Fruit fly (Drosophila melanogaster) whole organism, embryonic: ENCODE measurements around the gene CG12698.

Experiments used
- CG10147 ChIP-seq: fragments of 200-800 bp; sonication (Bioruptor generic); optimal IDR thresholded peaks from 2 replicates; lab custom pipeline; 2019; ENCODE audit warnings: missing biosample characterization, mild to moderate bottlenecking, missing genetic modification characterization, moderate library complexity
- CG10267 ChIP-seq: fragments of 200-800 bp; sonication (Bioruptor generic); optimal IDR thresholded peaks from 2 replicates; lab custom pipeline; 2018; ENCODE audit warnings: missing biosample characterization, mild to moderate bottlenecking, missing genetic modification characterization, moderate library complexity
- CG10431 ChIP-seq: fragments of 200-800 bp; sonication (Bioruptor generic); optimal IDR thresholded peaks from 3 replicates; lab custom pipeline; 2018; ENCODE audit warnings: missing biosample characterization, mild to moderate bottlenecking, missing genetic modification characterization
- CG10543 ChIP-seq: fragments of 200-800 bp; sonication (Bioruptor generic); optimal IDR thresholded peaks from 3 replicates; lab custom pipeline; 2017; ENCODE audit warnings: missing biosample characterization, mild to moderate bottlenecking, missing genetic modification characterization, moderate library complexity
- CG11504 ChIP-seq: fragments of 200-800 bp; sonication (Bioruptor generic); optimal IDR thresholded peaks from 3 replicates; lab custom pipeline; 2019; ENCODE audit warnings: missing biosample characterization, mild to moderate bottlenecking, missing genetic modification characterization, moderate library complexity
- CG11695 ChIP-seq: fragments of 200-800 bp; sonication (Bioruptor generic); IDR thresholded peaks from 3 replicates; pipeline ENCODE4 v1.3.6; 2022; ENCODE audit warnings: missing biosample characterization, missing genetic modification characterization
- CG12744 ChIP-seq: fragments of 200-800 bp; sonication (Bioruptor generic); optimal IDR thresholded peaks from 2 replicates; lab custom pipeline; 2016; ENCODE audit warnings: missing biosample characterization, missing genetic modification characterization
- CG13424 ChIP-seq: fragments of 200-800 bp; sonication (Bioruptor generic); optimal IDR thresholded peaks from 2 replicates; lab custom pipeline; 2019; ENCODE audit warnings: missing biosample characterization, mild to moderate bottlenecking, missing genetic modification characterization, moderate library complexity
- CG14050 ChIP-seq: fragments of 200-800 bp; sonication (Bioruptor generic); IDR thresholded peaks from 3 replicates; pipeline ENCODE4 v1.3.6; 2022; ENCODE audit warnings: missing biosample characterization, missing genetic modification characterization
- CG17802 ChIP-seq: fragments of 200-800 bp; sonication (Bioruptor generic); optimal IDR thresholded peaks from 2 replicates; lab custom pipeline; 2018; ENCODE audit warnings: missing biosample characterization, mild to moderate bottlenecking, missing genetic modification characterization, moderate library complexity
- CG1832 ChIP-seq: fragments of 200-800 bp; sonication (Bioruptor generic); optimal IDR thresholded peaks from 2 replicates; lab custom pipeline; 2017; ENCODE audit warnings: missing biosample characterization, mild to moderate bottlenecking, missing genetic modification characterization, inconsistent platforms
- CG18476 ChIP-seq: fragments of 200-800 bp; sonication (Bioruptor generic); optimal IDR thresholded peaks from 2 replicates; lab custom pipeline; 2016; ENCODE audit warnings: missing biosample characterization, mild to moderate bottlenecking, missing genetic modification characterization
- CG18599 ChIP-seq: fragments of 200-800 bp; sonication (Bioruptor generic); optimal IDR thresholded peaks from 3 replicates; lab custom pipeline; 2017; ENCODE audit warnings: missing biosample characterization, missing genetic modification characterization, mild to moderate bottlenecking, moderate library complexity, missing genetic modification reagents
- CG2712 ChIP-seq: fragments of 200-800 bp; optimal IDR thresholded peaks from 3 replicates; lab custom pipeline; 2019; ENCODE audit warnings: missing biosample characterization, mild to moderate bottlenecking, missing genetic modification characterization, moderate library complexity
- CG34376 ChIP-seq: fragments of 200-800 bp; sonication (Bioruptor generic); optimal IDR thresholded peaks from 2 replicates; lab custom pipeline; 2018; ENCODE audit warnings: missing biosample characterization, mild to moderate bottlenecking, missing genetic modification characterization
- CG4424 ChIP-seq: fragments of 200-800 bp; sonication (Bioruptor generic); optimal IDR thresholded peaks from 3 replicates; lab custom pipeline; 2016; ENCODE audit warnings: missing biosample characterization, missing genetic modification characterization
- CG6175 ChIP-seq: fragments of 200-800 bp; sonication (Bioruptor generic); IDR thresholded peaks from 3 replicates; pipeline ENCODE4 v1.3.6; 2022; ENCODE audit warnings: missing biosample characterization, missing genetic modification characterization
- CG6654 ChIP-seq: fragments of 200-800 bp; sonication (Bioruptor generic); optimal IDR thresholded peaks from 2 replicates; lab custom pipeline; 2017; ENCODE audit warnings: missing biosample characterization, mild to moderate bottlenecking, missing genetic modification characterization
- CG6689 ChIP-seq: fragments of 200-800 bp; sonication (Bioruptor generic); IDR thresholded peaks from 2 replicates; pipeline ENCODE4 v1.3.6; 2022; ENCODE audit warnings: missing biosample characterization, missing genetic modification characterization
- CG6854 ChIP-seq: fragments of 200-800 bp; sonication (Bioruptor generic); optimal IDR thresholded peaks from 3 replicates; lab custom pipeline; 2017; ENCODE audit warnings: missing biosample characterization, mild to moderate bottlenecking, missing genetic modification characterization
- CG7963 ChIP-seq: fragments of 200-800 bp; sonication (Bioruptor generic); IDR thresholded peaks from 3 replicates; pipeline ENCODE4 v1.3.6; 2022; ENCODE audit warnings: missing biosample characterization, missing genetic modification characterization; ENCODE audit not compliant: partially characterized antibody
- CG8944 ChIP-seq: fragments of 200-800 bp; sonication (Bioruptor generic); optimal IDR thresholded peaks from 3 replicates; lab custom pipeline; 2016; ENCODE audit warnings: missing biosample characterization, missing genetic modification characterization
- CG9727 ChIP-seq: fragments of 200-800 bp; sonication (Bioruptor generic); optimal IDR thresholded peaks from 3 replicates; lab custom pipeline; 2017; ENCODE audit warnings: missing biosample characterization, mild to moderate bottlenecking, missing genetic modification characterization
- D19A ChIP-seq: fragments of 200-800 bp; optimal IDR thresholded peaks from 3 replicates; lab custom pipeline; 2019; ENCODE audit warnings: missing biosample characterization, mild to moderate bottlenecking, missing genetic modification characterization, moderate library complexity
- Dad ChIP-seq: fragments of 200-800 bp; sonication (Bioruptor generic); optimal IDR thresholded peaks from 3 replicates; lab custom pipeline; 2016; ENCODE audit warnings: missing biosample characterization, missing genetic modification characterization
- Dek ChIP-seq: fragments of 200-800 bp; sonication (Bioruptor generic); optimal IDR thresholded peaks from 3 replicates; lab custom pipeline; 2019; ENCODE audit warnings: missing biosample characterization, mild to moderate bottlenecking, missing genetic modification characterization, moderate library complexity
- ERR ChIP-seq: fragments of 200-800 bp; sonication (Bioruptor generic); optimal IDR thresholded peaks from 2 replicates; lab custom pipeline; 2016; ENCODE audit warnings: missing biosample characterization, missing genetic modification characterization
- HLH4C ChIP-seq: fragments of 200-800 bp; sonication (Bioruptor generic); IDR thresholded peaks from 3 replicates; pipeline ENCODE4 v1.3.6; 2022; ENCODE audit warnings: missing biosample characterization, missing genetic modification characterization; ENCODE audit not compliant: partially characterized antibody
- HLH54F ChIP-seq: fragments of 200-800 bp; sonication (Bioruptor generic); optimal IDR thresholded peaks from 3 replicates; lab custom pipeline; 2016; ENCODE audit warnings: missing biosample characterization, missing genetic modification characterization
- Mes4 ChIP-seq: fragments of 200-800 bp; sonication (Bioruptor generic); optimal IDR thresholded peaks from 2 replicates; lab custom pipeline; 2016; ENCODE audit warnings: missing biosample characterization, missing genetic modification characterization
- Mrtf ChIP-seq: fragments of 200-800 bp; sonication (Bioruptor generic); IDR thresholded peaks from 3 replicates; pipeline ENCODE4 v1.3.6; 2022; ENCODE audit warnings: missing biosample characterization, missing genetic modification characterization
- Poxn ChIP-seq: fragments of 200-800 bp; sonication (Bioruptor generic); IDR thresholded peaks from 2 replicates; pipeline ENCODE4 v1.3.6; 2022; ENCODE audit warnings: missing biosample characterization, missing genetic modification characterization
- Usf ChIP-seq: fragments of 200-800 bp; sonication (Bioruptor generic); optimal IDR thresholded peaks from 2 replicates; lab custom pipeline; 2017; ENCODE audit warnings: missing genotype, missing biosample characterization, missing genetic modification characterization
- bab2 ChIP-seq: fragments of 200-800 bp; sonication (Bioruptor generic); optimal IDR thresholded peaks from 2 replicates; lab custom pipeline; 2016; ENCODE audit warnings: missing biosample characterization, missing genetic modification characterization
- bcd ChIP-seq: fragments of 200-800 bp; sonication (Bioruptor generic); optimal IDR thresholded peaks from 2 replicates; lab custom pipeline; 2017; ENCODE audit warnings: missing biosample characterization, mild to moderate bottlenecking, missing genetic modification characterization
- cg ChIP-seq: fragments of 200-800 bp; sonication (Bioruptor generic); optimal IDR thresholded peaks from 3 replicates; lab custom pipeline; 2019; ENCODE audit warnings: missing biosample characterization, mild to moderate bottlenecking, missing genetic modification characterization, moderate library complexity
- corto ChIP-seq: fragments of 200-800 bp; sonication (Bioruptor generic); optimal IDR thresholded peaks from 2 replicates; lab custom pipeline; 2016; ENCODE audit warnings: missing biosample characterization, mild to moderate bottlenecking, missing genetic modification characterization, moderate library complexity
- dan ChIP-seq: fragments of 200-800 bp; sonication (Bioruptor generic); IDR thresholded peaks from 2 replicates; pipeline ENCODE4 v1.3.6; 2022; ENCODE audit warnings: missing biosample characterization, missing genetic modification characterization
- dimm ChIP-seq: fragments of 200-800 bp; sonication (Bioruptor generic); IDR thresholded peaks from 2 replicates; pipeline ENCODE4 v1.3.6; 2022; ENCODE audit warnings: missing biosample characterization, missing genetic modification characterization
- ems ChIP-seq: fragments of 200-800 bp; sonication (Bioruptor generic); optimal IDR thresholded peaks from 3 replicates; lab custom pipeline; 2016; ENCODE audit warnings: missing biosample characterization, missing genetic modification characterization
- esg ChIP-seq: fragments of 200-800 bp; sonication (Bioruptor generic); conservative IDR thresholded peaks from 2 replicates; pipeline ENCODE4 v1.3.6; 2022; ENCODE audit warnings: missing biosample characterization, missing genetic modification characterization
- gcm2 ChIP-seq: fragments of 200-800 bp; sonication (Bioruptor generic); optimal IDR thresholded peaks from 2 replicates; lab custom pipeline; 2016; ENCODE audit warnings: missing biosample characterization, missing genetic modification characterization
- hth ChIP-seq: fragments of >200 bp; optimal IDR thresholded peaks from 2 replicates; lab custom pipeline; 2017; ENCODE audit warnings: inconsistent platforms
- kah ChIP-seq: fragments of 200-800 bp; sonication (Bioruptor generic); optimal IDR thresholded peaks from 2 replicates; lab custom pipeline; 2018; ENCODE audit warnings: missing biosample characterization, mild to moderate bottlenecking, missing genetic modification characterization
- nerfin-2 ChIP-seq: fragments of 200-800 bp; sonication (Bioruptor generic); IDR thresholded peaks from 2 replicates; pipeline ENCODE4 v1.3.6; 2022; ENCODE audit warnings: missing biosample characterization, missing genetic modification characterization; ENCODE audit not compliant: partially characterized antibody
- psq ChIP-seq: fragments of 200-800 bp; sonication (Bioruptor generic); optimal IDR thresholded peaks from 2 replicates; lab custom pipeline; 2017; ENCODE audit warnings: missing biosample characterization, missing genetic modification characterization
- run ChIP-seq: fragments of 200-800 bp; sonication (Bioruptor generic); optimal IDR thresholded peaks from 3 replicates; lab custom pipeline; 2018; ENCODE audit warnings: missing biosample characterization, mild to moderate bottlenecking, missing genetic modification characterization
- tap ChIP-seq: fragments of 200-800 bp; optimal IDR thresholded peaks from 3 replicates; lab custom pipeline; 2019; ENCODE audit warnings: missing biosample characterization, mild to moderate bottlenecking, missing genetic modification characterization, moderate library complexity
- tll ChIP-seq, 2 experiments: fragments of 200-800 bp in 1 of 2; fragments of >200 bp in 1 of 2; sonication (Bioruptor generic) in 1 of 2; optimal IDR thresholded peaks; 2 replicates each; lab custom pipeline; 2017 to 2019; ENCODE audit warnings: missing biosample characterization in 2 of 2, missing genetic modification characterization in 2 of 2, mild to moderate bottlenecking in 1 of 2, moderate library complexity in 1 of 2
- toy ChIP-seq: fragments of 200-800 bp; sonication (Bioruptor generic); IDR thresholded peaks from 2 replicates; pipeline ENCODE4 v1.3.6; 2022; ENCODE audit warnings: missing biosample characterization, missing genetic modification characterization
- z ChIP-seq: fragments of 200-800 bp; sonication (Bioruptor generic); IDR thresholded peaks from 3 replicates; pipeline ENCODE4 v1.3.6; 2022; ENCODE audit warnings: missing biosample characterization, missing genetic modification characterization
- zen2 ChIP-seq: fragments of 200-800 bp; sonication (Bioruptor generic); IDR thresholded peaks from 3 replicates; pipeline ENCODE4 v1.3.6; 2022; ENCODE audit warnings: missing biosample characterization, missing genetic modification characterization; ENCODE audit not compliant: partially characterized antibody

CG12698 gene

dm6 chrX:15986654-15987053 lies 19.3 kb upstream of the CG12698 start, which contains the start of gene ND-20 (continued):
- no peak for TF ChIP-seq hth
- TF ChIP-seq HLH54F (GFP tag; lab: Kevin White, UChicago): peak; percentile 17
- no peak for TF ChIP-seq Poxn (GFP tag; lab: Robert Waterston, UW)
- TF ChIP-seq dan (GFP tag; lab: Robert Waterston, UW): no peak
- TF ChIP-seq D19A (tag; lab: Kevin White, UChicago): peak; percentile 8
- no peak for TF ChIP-seq CG34376 (GFP tag; lab: Kevin White, UChicago)
- TF ChIP-seq CG2712 (tag; lab: Kevin White, UChicago): peak; percentile 43
- no peak for TF ChIP-seq ems
- TF ChIP-seq toy (GFP tag; lab: Robert Waterston, UW): no peak
- TF ChIP-seq CG11504: no peak
- TF ChIP-seq nerfin-2 (GFP tag; lab: Robert Waterston, UW): no peak
- TF ChIP-seq esg (GFP tag; lab: Robert Waterston, UW): no peak
- no peak for TF ChIP-seq tll (GFP tag; optimal IDR thresholded peaks at IDR 0.05; lab: Kevin White, UChicago)
- TF ChIP-seq bab2 (GFP tag; lab: Kevin White, UChicago): no peak
- TF ChIP-seq CG9727 (GFP tag; lab: Kevin White, UChicago): no peak
- TF ChIP-seq Dek: no peak
- no peak for TF ChIP-seq CG14050 (GFP tag; lab: Robert Waterston, UW)
- peak; percentile 94 for TF ChIP-seq CG17802 (tag; lab: Kevin White, UChicago)
- TF ChIP-seq zen2: no peak
- no peak for TF ChIP-seq CG6854
- TF ChIP-seq Usf (GFP tag; lab: Kevin White, UChicago): no peak
- TF ChIP-seq CG6175: no peak
- TF ChIP-seq CG6654: no peak
- TF ChIP-seq z: no peak
- TF ChIP-seq CG13424 (tag; lab: Kevin White, UChicago): peak; percentile 4
- TF ChIP-seq CG10267 (tag; lab: Kevin White, UChicago): peak; percentile 26
- no peak for TF ChIP-seq bcd (GFP tag; lab: Kevin White, UChicago)
- TF ChIP-seq HLH4C (GFP tag; lab: Robert Waterston, UW): no peak
- TF ChIP-seq CG7963 (GFP tag; lab: Robert Waterston, UW): no peak
- no peak for TF ChIP-seq CG12744 (GFP tag; lab: Kevin White, UChicago)
- no peak for TF ChIP-seq dimm
- TF ChIP-seq CG10431: no peak
- no peak for TF ChIP-seq CG1832 (GFP tag; lab: Kevin White, UChicago)
- no peak for TF ChIP-seq corto (GFP tag; lab: Kevin White, UChicago)
- no peak for TF ChIP-seq Dad (GFP tag; lab: Kevin White, UChicago)
- TF ChIP-seq kah (GFP tag; lab: Kevin White, UChicago): no peak
- TF ChIP-seq Mes4 (GFP tag; lab: Kevin White, UChicago): no peak
- TF ChIP-seq CG10147 (GFP tag; lab: Kevin White, UChicago): no peak
- no peak for TF ChIP-seq CG18599
- peak; percentile 87 for TF ChIP-seq ERR (GFP tag; lab: Kevin White, UChicago)
- no peak for TF ChIP-seq CG10543
- TF ChIP-seq CG6689 (GFP tag; lab: Robert Waterston, UW): no peak
- TF ChIP-seq CG8944 (GFP tag; lab: Kevin White, UChicago): no peak
- no peak for TF ChIP-seq Mrtf
- TF ChIP-seq psq (GFP tag; lab: Kevin White, UChicago): no peak
- no peak for TF ChIP-seq CG4424 (GFP tag; lab: Kevin White, UChicago)
- no peak for TF ChIP-seq gcm2 (GFP tag; lab: Kevin White, UChicago)
- no peak for TF ChIP-seq CG18476 (GFP tag; lab: Kevin White, UChicago)
- no peak for TF ChIP-seq cg (GFP tag; lab: Kevin White, UChicago)
- no peak for TF ChIP-seq run
- no peak for TF ChIP-seq CG11695 (GFP tag; lab: Robert Waterston, UW)
- TF ChIP-seq tap (tag; lab: Kevin White, UChicago): no peak
